Fruit fly (Drosophila melanogaster) whole organism: ENCODE data around the gene CG15330.

ENCODE experiments used
- CG8478 ChIP-seq: fragments of >200 bp; optimal IDR thresholded peaks from 2 replicates; lab custom pipeline; 2018; ENCODE audit warnings: inconsistent platforms
- Dll ChIP-seq: fragments of >200 bp; optimal IDR thresholded peaks from 2 replicates; lab custom pipeline; 2017
- psq ChIP-seq: fragments of >200 bp; optimal IDR thresholded peaks from 2 replicates; lab custom pipeline; 2017

- no peak for TF ChIP-seq CG8478 (lab: Kevin White, UChicago)
- no peak for TF ChIP-seq psq
- no peak for TF ChIP-seq Dll (lab: Kevin White, UChicago)
Observed at dm6 chrX:7955890-7956289, at the start of gene CG15330, which contains the start of gene CG15332.
